Worm (Caenorhabditis elegans) whole organism, L4/young adult: ENCODE results near the gene eral-1.

Experiments used
- W03F9.2 ChIP-seq: fragments of 150-350 bp; optimal IDR thresholded peaks from 2 replicates; lab custom pipeline; 2014; ENCODE audit warnings: missing biosample characterization, missing genetic modification characterization
- dao-5 ChIP-seq: sonication (generic microtip); optimal IDR thresholded peaks from 2 replicates; lab custom pipeline; 2016; ENCODE audit warnings: missing genotype, missing genetic modification characterization, moderate library complexity, missing compliant biosample characterization
- him-1 ChIP-seq: sonication (generic microtip); optimal IDR thresholded peaks from 2 replicates; lab custom pipeline; 2016; ENCODE audit warnings: missing genotype, missing genetic modification reagents, missing genetic modification characterization, missing compliant biosample characterization

ce11 chrII:9603419-9603818, 13.9 kb upstream of the eral-1 start:
- no peak for TF ChIP-seq him-1 (tag; lab: Kevin White, UChicago)
- TF ChIP-seq dao-5 (tag; lab: Kevin White, UChicago), result no peak
- peak; percentile 71 for TF ChIP-seq W03F9.2
